Worm (Caenorhabditis elegans) whole organism, midembryonic: ENCODE data around the gene duxl-1.

ENCODE experiments used
- T22C8.4 ChIP-seq: fragments of 200-800 bp; sonication (Bioruptor generic); IDR thresholded peaks from 2 replicates; pipeline ENCODE4 v1.3.6; 2022; ENCODE audit warnings: missing genetic modification characterization, missing compliant biosample characterization
- cog-1 ChIP-seq: sonication (generic microtip); optimal IDR thresholded peaks from 2 replicates; lab custom pipeline; 2016; ENCODE audit warnings: missing genetic modification characterization, missing compliant biosample characterization
- flt-1 ChIP-seq: fragments of 200-800 bp; sonication (Bioruptor generic); IDR thresholded peaks from 2 replicates; pipeline ENCODE4 v1.3.6; 2022; ENCODE audit warnings: missing genetic modification characterization, missing compliant biosample characterization
- klf-2 ChIP-seq: fragments of 200-800 bp; sonication (Bioruptor generic); conservative IDR thresholded peaks from 2 replicates; pipeline ENCODE4 v1.3.6; 2022; ENCODE audit warnings: missing genetic modification reagents, missing genetic modification characterization, missing compliant biosample characterization
- med-1 ChIP-seq: sonication (generic microtip); optimal IDR thresholded peaks from 2 replicates; lab custom pipeline; 2017; ENCODE audit warnings: missing genetic modification characterization, mild to moderate bottlenecking, missing compliant biosample characterization, antibody characterized with exemption, missing genetic modification reagents; ENCODE audit not compliant: insufficient read depth
- ref-1 ChIP-seq: fragments of 200-800 bp; sonication (Bioruptor generic); conservative IDR thresholded peaks from 2 replicates; pipeline ENCODE4 v1.3.6; 2022; ENCODE audit warnings: missing genetic modification reagents, missing genetic modification characterization, missing compliant biosample characterization
- tab-1 ChIP-seq: fragments of 200-800 bp; sonication (Bioruptor generic); IDR thresholded peaks from 2 replicates; pipeline ENCODE4 v1.3.6; 2022; ENCODE audit warnings: missing genetic modification characterization, missing compliant biosample characterization
- ztf-23 ChIP-seq: fragments of 200-800 bp; sonication (Bioruptor generic); IDR thresholded peaks from 2 replicates; pipeline ENCODE4 v1.3.6; 2022; ENCODE audit warnings: missing genetic modification reagents, missing genetic modification characterization, missing compliant biosample characterization
- ztf-29 ChIP-seq: fragments of 200-800 bp; sonication (Bioruptor generic); IDR thresholded peaks from 2 replicates; pipeline ENCODE4 v1.3.6; 2022; ENCODE audit warnings: missing genetic modification reagents, missing genetic modification characterization, missing compliant biosample characterization

The duxl-1 gene

ce11 chrII:1679081-1679480 is 15.6 kb downstream of the duxl-1 start, which contains the start of gene irld-36:
Gene irld-36 (plus strand): TSS chrII:1679381.
- TF ChIP-seq ref-1 (GFP tag; lab: Robert Waterston, UW) (no peak), ztf-29 (GFP tag; lab: Robert Waterston, UW) (no peak), med-1 (GFP tag; lab: Kevin White, UChicago) (no peak), T22C8.4 (no peak), ztf-23 (GFP tag; lab: Robert Waterston, UW) (no peak), tab-1 (no peak), flt-1 (GFP tag; lab: Robert Waterston, UW) (no peak)

- TF ChIP-seq ztf-29 (GFP tag; lab: Robert Waterston, UW): no peak
- no peak for TF ChIP-seq cog-1 (tag; lab: Kevin White, UChicago)
- no peak for TF ChIP-seq ztf-23 (GFP tag; lab: Robert Waterston, UW)
- no peak for TF ChIP-seq tab-1
- no peak for TF ChIP-seq klf-2 (GFP tag; lab: Robert Waterston, UW)
Observed at ce11 chrII:1682218-1682617, 18.7 kb downstream of the duxl-1 start, which contains the start of gene fbxb-26. Gene fbxb-26 (plus strand): TSS chrII:1682518.

- TF ChIP-seq T22C8.4 (no peak), flt-1 (GFP tag; lab: Robert Waterston, UW) (no peak), klf-2 (GFP tag; lab: Robert Waterston, UW) (no peak), ztf-23 (GFP tag; lab: Robert Waterston, UW) (no peak), tab-1 (no peak), cog-1 (tag; lab: Kevin White, UChicago) (no peak), med-1 (GFP tag; lab: Kevin White, UChicago) (no peak), ref-1 (GFP tag; lab: Robert Waterston, UW) (no peak), ztf-29 (GFP tag; lab: Robert Waterston, UW) (no peak)
Observed at ce11 chrII:1683742-1684141, 20.2 kb downstream of the duxl-1 start, which contains the start of gene fbxb-25. Gene fbxb-25 (plus strand): TSS chrII:1684042.

ce11 chrII:1688813-1689212 is 25.3 kb downstream of the duxl-1 start, which contains the start of the genes fbxb-18 and fbxb-19:
Gene fbxb-18 (minus strand): TSS chrII:1688913.
Gene fbxb-19 (minus strand): TSS chrII:1689181.
- TF ChIP-seq tab-1 (no peak), ztf-29 (GFP tag; lab: Robert Waterston, UW) (no peak)

ce11 chrII:1691011-1691410 is 27.5 kb downstream of the duxl-1 start, which contains the start of gene fbxc-22:
Gene fbxc-22 (minus strand): TSS chrII:1691111.
- TF ChIP-seq flt-1 (GFP tag; lab: Robert Waterston, UW): no peak
- no peak for TF ChIP-seq ztf-29 (GFP tag; lab: Robert Waterston, UW)
- no peak for TF ChIP-seq klf-2 (GFP tag; lab: Robert Waterston, UW)
- no peak for TF ChIP-seq T22C8.4
- TF ChIP-seq ztf-23 (GFP tag; lab: Robert Waterston, UW): no peak
- TF ChIP-seq med-1 (GFP tag; lab: Kevin White, UChicago): no peak
- no peak for TF ChIP-seq cog-1 (tag; lab: Kevin White, UChicago)
- no peak for TF ChIP-seq ref-1 (GFP tag; lab: Robert Waterston, UW)
- no peak for TF ChIP-seq tab-1

ce11 chrII:1692827-1693226 is 29.3 kb downstream of the duxl-1 start, which contains the start of gene fbxc-21:
Gene fbxc-21 (minus strand): TSS chrII:1692927.
- TF ChIP-seq cog-1 (tag; lab: Kevin White, UChicago) (no peak), klf-2 (GFP tag; lab: Robert Waterston, UW) (no peak), tab-1 (no peak), ztf-23 (GFP tag; lab: Robert Waterston, UW) (no peak), flt-1 (GFP tag; lab: Robert Waterston, UW) (no peak), ref-1 (GFP tag; lab: Robert Waterston, UW) (no peak)

ce11 chrII:1694530-1694929 is 31.0 kb downstream of the duxl-1 start, which contains the start of gene fbxc-26:
Gene fbxc-26 (minus strand): TSS chrII:1694630.
- TF ChIP-seq cog-1 (tag; lab: Kevin White, UChicago) (no peak), tab-1 (no peak), ref-1 (GFP tag; lab: Robert Waterston, UW) (no peak), ztf-23 (GFP tag; lab: Robert Waterston, UW) (no peak), T22C8.4 (no peak), med-1 (GFP tag; lab: Kevin White, UChicago) (no peak), klf-2 (GFP tag; lab: Robert Waterston, UW) (no peak), ztf-29 (GFP tag; lab: Robert Waterston, UW) (no peak)

ce11 chrII:1695861-1696260 is 32.4 kb downstream of the duxl-1 start, which contains the start of gene F58E1.13:
Gene F58E1.13 (minus strand): TSS chrII:1695872.
- no peak for TF ChIP-seq ztf-23 (GFP tag; lab: Robert Waterston, UW)
- TF ChIP-seq ztf-29 (GFP tag; lab: Robert Waterston, UW): no peak
- TF ChIP-seq flt-1 (GFP tag; lab: Robert Waterston, UW): no peak
- TF ChIP-seq cog-1 (tag; lab: Kevin White, UChicago): no peak
- TF ChIP-seq med-1 (GFP tag; lab: Kevin White, UChicago): no peak
- no peak for TF ChIP-seq tab-1
- TF ChIP-seq ref-1 (GFP tag; lab: Robert Waterston, UW): no peak
- TF ChIP-seq T22C8.4: no peak
- no peak for TF ChIP-seq klf-2 (GFP tag; lab: Robert Waterston, UW)

- TF ChIP-seq T22C8.4 (no peak), ref-1 (GFP tag; lab: Robert Waterston, UW) (no peak), cog-1 (tag; lab: Kevin White, UChicago) (no peak), flt-1 (GFP tag; lab: Robert Waterston, UW) (no peak), ztf-29 (GFP tag; lab: Robert Waterston, UW) (no peak), med-1 (GFP tag; lab: Kevin White, UChicago) (no peak), klf-2 (GFP tag; lab: Robert Waterston, UW) (no peak), tab-1 (no peak), ztf-23 (GFP tag; lab: Robert Waterston, UW) (no peak)
Observed at ce11 chrII:1703363-1703762, 39.9 kb downstream of the duxl-1 start, which contains the start of gene fbxb-47. Gene fbxb-47 (minus strand): TSS chrII:1703463.
